Worm (Caenorhabditis elegans) whole organism, dauer: ENCODE data around the gene clec-119.
"Not testable (repeated sequence)": the region's sequence is repeated elsewhere in the genome, so short reads cannot be mapped to it uniquely, and the experiment has no call there.

Experiments
- unc-62 ChIP-seq: sonication (generic microtip); optimal IDR thresholded peaks from 2 replicates; lab custom pipeline; 2017; ENCODE audit warnings: missing biosample characterization, missing genetic modification reagents, missing genetic modification characterization

The clec-119 gene

DNA sequence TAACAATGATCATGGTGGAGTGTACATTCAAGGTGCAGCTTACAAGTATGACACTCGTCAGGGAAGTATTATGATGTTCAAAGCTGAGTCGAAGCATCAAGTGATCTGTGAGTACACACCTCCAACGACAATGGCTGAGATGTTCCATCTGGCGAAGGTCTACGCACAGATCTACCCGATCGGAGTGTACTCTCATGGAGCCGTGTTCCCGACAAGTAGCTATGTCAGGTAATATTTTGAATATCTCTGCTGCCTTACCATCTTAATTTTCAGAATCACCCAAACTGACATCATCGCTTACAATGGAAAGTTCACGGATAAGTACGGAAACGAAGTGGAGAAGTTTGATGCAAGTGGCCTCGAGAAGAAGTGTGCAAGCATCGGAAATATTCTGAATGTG is 1.0 kb downstream of the clec-119 start:
- no peak for TF ChIP-seq unc-62

ce11 chrII:1258634-1259033 is 2.9 kb downstream of the clec-119 start, which contains the start of gene clpr-2:
clpr-2 (plus strand) TSS chrII:1258934.
- no peak for TF ChIP-seq unc-62

- TF ChIP-seq unc-62: no peak
Observed at ce11 chrII:1266790-1267189, 11.1 kb downstream of the clec-119 start, which contains the start of gene oac-30. oac-30 (minus strand) TSS chrII:1266890.

ce11 chrII:1271814-1272213 is 16.1 kb downstream of the clec-119 start, which contains the start of gene srw-66:
srw-66 (minus strand) TSS chrII:1271914.
- no peak for TF ChIP-seq unc-62

- no peak for TF ChIP-seq unc-62
Observed at ce11 chrII:1275439-1275838, 19.7 kb downstream of the clec-119 start, which contains the start of gene Y57G7A.5. Y57G7A.5 (minus strand) TSS chrII:1275539.

DNA sequence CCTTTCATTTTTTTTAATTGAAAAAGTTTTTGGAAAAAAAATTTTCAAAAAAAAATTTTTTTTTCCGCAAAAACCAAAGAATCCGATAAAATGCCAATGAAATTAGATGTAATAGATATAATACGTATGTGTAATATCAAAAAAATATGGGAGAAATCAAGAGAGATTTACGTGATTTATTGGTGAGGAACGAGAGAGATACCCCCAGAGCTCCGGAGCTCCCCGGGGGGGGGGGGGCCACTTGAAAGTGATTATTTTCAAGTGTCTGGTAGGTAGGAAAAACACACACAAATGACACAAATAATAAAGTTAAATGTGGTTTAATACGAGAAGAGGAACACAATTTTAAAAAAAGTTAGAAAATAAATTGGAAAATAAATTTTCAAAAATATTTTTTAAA is 21.0 kb downstream of the clec-119 start, which contains the start of gene Y57G7A.11:
Y57G7A.11 (minus strand) TSS at position 101 of the 400 bp plus-strand sequence.
- TF ChIP-seq unc-62: no peak

DNA sequence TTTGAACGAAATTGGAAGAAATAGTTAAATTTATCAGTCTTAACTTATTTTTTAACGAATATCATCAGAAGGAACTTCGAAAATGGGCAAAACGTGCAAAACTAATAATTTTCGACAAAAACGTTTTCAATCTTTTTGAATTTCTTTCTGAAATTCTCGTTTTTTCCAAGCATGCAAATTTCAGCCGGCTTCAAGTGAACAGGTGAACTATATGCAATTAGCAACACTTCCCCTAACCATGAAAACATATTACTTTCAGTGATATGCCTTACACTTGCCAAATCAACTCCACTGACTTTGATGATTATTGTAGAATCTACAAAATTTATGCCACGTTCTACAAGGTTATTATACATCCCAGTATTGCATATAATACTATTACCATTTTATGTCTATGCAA is 22.6 kb downstream of the clec-119 start, which contains the start of gene srz-63:
srz-63 (plus strand) TSS at position 301 of the 400 bp plus-strand sequence.
- TF ChIP-seq unc-62: not testable (repeated sequence)

- no peak for TF ChIP-seq unc-62
Observed at ce11 chrII:1284985-1285384, 29.2 kb downstream of the clec-119 start.

DNA sequence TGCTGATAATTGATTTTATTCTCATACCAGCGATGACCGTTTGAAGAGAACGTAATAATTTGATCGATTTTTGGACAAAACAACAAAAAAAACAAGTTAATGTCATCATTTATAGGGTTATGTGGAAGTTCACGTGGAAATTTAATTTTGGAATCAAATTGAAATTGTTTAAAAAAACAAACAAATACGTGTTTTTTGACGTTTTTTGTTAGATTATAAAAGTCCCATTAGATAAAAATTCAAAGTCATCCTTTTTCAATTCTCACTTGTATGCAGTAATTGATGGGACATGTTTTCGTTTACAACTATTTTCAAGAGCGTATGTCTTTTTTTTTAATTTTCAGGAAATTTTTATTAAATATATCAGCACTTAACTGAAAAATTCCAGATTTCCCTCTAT is 29.8 kb downstream of the clec-119 start, which contains the start of the genes Y57G7A.6 and Y57G7A.3:
Y57G7A.6 (minus strand) TSS at position 101 of the 400 bp plus-strand sequence.
Y57G7A.3 (plus strand) TSS at position 269 of the 400 bp plus-strand sequence.
- TF ChIP-seq unc-62: no peak

DNA sequence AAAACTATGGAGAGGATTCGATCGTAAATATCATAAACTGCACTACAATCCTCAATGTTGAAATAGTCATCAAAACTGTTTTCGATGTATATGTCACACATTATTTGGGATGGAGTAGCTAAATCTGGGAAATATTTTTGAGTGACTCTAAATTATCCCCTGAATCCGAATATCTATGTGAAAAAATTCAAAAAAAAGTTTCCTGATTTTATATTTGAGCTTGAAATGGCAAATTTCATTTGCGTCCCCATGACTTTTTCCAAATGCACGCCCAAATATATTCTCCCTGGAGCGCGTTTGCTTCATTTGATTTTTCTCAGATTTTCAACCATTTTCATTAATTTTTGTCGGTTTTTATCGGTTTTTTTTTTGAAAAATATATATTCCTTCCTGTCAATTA is 37.4 kb downstream of the clec-119 start, which contains the start of gene srz-64:
srz-64 (minus strand) TSS at position 101 of the 400 bp plus-strand sequence.
- no peak for TF ChIP-seq unc-62

DNA sequence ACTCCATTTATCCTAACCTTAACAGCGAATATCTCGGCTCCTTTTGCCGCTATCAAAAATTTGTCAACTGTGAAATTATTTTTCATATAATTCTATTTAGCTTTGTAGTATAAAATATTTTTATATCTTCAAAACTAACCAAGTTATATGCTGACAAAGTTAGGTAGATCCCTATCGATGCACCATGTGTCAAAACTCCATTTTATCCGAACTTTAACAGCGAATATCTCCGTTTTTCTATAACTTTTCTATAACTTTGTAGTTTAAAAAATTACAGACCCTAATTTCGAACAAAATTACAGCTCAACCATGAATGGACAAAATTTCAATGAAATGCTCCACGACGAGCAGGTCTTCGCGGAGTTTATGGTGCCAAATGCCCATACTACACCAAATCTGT is 40.0 kb downstream of the clec-119 start, which contains the start of gene Y57G7A.2:
Y57G7A.2 (plus strand) TSS at position 301 of the 400 bp plus-strand sequence.
- no peak for TF ChIP-seq unc-62

DNA sequence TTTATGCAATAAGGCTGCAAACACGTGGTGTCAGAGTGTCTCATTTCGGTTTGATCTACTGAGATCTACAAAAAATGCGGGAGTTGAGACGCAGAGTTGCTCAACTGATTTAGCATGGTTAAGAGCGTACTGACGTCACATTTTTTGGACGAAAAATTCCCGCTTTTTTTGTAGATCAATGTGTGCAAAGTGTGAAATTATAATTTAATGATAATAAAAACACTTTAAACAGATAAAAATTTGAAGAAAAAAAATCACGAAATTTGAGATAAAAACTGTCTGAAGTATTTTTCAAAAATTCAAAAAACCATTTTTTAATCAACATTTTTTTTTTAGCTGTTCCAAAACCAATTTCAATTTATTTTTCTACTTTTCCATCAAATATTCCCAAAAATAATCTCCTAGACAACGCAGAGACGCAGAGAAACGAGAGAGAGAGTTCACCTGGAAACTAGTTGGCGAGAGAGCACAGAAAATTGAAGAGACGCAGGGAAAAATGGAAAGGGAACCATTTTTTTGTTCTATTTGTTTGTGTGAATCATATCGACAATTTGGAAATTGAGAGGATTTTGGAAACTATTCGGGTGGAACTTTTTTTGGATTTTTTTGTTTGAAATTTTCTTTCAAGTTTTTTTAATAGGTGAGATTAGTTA is 41.4 kb downstream of the clec-119 start:
- no peak for TF ChIP-seq unc-62

DNA sequence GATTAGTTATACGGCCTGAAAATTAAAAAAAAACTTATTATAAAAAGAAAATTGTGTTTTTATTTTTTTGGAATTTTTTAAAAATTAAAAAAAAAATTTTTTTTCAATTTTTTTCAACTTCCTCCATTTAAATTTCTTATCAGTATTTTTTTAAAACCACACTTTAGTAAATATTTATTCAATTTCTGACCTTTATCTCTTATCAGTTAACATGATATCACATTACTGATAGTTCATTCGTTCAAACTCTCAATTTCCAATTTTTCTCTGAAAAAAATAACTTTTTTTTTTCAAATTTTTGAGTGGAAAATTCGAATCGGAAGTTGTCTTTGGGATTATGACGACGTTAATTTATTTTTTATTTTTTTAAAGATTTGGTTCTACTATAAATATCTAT is 42.0 kb downstream of the clec-119 start:
- TF ChIP-seq unc-62: no peak

DNA sequence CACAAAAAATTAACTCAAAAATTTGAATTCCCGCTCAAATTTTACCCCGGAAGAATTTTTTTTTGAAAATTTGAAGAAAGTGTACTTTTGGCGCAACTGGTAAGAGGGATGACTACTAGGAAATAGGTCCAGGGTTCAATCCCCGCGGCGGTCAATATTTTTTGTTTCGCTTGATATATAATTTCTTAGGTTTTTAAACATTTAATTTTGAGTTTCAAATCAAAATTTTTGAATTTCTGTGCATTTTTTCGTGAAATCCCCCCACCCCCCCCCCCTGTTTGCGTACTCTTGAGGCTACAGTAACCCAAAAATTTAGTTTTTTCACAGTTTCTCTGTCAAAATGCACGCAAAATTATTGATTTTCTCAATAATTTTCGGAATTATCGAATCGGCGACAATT is 42.4 kb downstream of the clec-119 start, which contains the start of gene Y57G7A.1:
Y57G7A.1 (plus strand) TSS at position 301 of the 400 bp plus-strand sequence.
- TF ChIP-seq unc-62: no peak

- TF ChIP-seq unc-62: no peak
Observed at ce11 chrII:1301554-1301953, 45.8 kb downstream of the clec-119 start, which contains the start of gene glb-31. glb-31 (minus strand) TSS chrII:1301654.

ce11 chrII:1306036-1306435 is 50.3 kb downstream of the clec-119 start, which contains the start of gene emc-2:
emc-2 (minus strand) TSS chrII:1306136.
- no peak for TF ChIP-seq unc-62

ce11 chrII:1306550-1306949 is 50.8 kb downstream of the clec-119 start:
- no peak for TF ChIP-seq unc-62
